Worm (Caenorhabditis elegans): ENCODE results near the gene pycr-1.

DNA sequence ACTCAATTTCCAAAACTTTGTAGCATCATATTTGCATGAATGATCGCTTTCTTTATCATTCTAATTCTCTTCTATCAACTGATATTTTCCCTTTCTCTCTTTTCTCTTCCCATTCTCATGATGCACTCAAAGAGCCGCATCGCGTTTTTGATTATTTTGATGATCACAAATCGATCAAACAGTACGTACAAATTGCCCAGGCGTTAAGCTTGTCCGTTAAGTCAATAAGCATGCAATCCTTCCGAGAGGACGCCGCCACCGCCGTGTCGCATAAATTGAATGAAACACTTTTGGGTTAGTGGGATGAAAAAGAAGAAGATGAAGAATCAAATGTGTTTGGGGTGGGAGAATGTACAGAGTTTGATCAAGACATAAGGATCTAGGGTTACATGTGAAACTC lies 35.0 kb downstream of the pycr-1 start:
- TF ChIP-seq alr-1 (tag; optimal IDR thresholded peaks at IDR 0.05) (no peak), ama-1 (optimal IDR thresholded peaks at IDR 0.05) (no peak)
